Fruit fly (Drosophila melanogaster) whole organism, wandering third instar larva: ENCODE measurements around the gene santa-maria.

Experiments
- Abd-B ChIP-seq: fragments of >200 bp; optimal IDR thresholded peaks from 2 replicates; lab custom pipeline; 2017; ENCODE audit warnings: missing biosample characterization, missing genetic modification characterization
- CG32264 ChIP-seq: fragments of 200-800 bp; sonication (Bioruptor generic); optimal IDR thresholded peaks from 2 replicates; lab custom pipeline; 2016; ENCODE audit warnings: missing biosample characterization, missing genetic modification characterization
- CG9705 ChIP-seq: fragments of 200-800 bp; sonication (Bioruptor generic); optimal IDR thresholded peaks from 2 replicates; lab custom pipeline; 2018; ENCODE audit warnings: missing biosample characterization, mild to moderate bottlenecking, missing genetic modification characterization
- CrebA ChIP-seq: fragments of 200-800 bp; sonication (Bioruptor generic); optimal IDR thresholded peaks from 2 replicates; lab custom pipeline; 2016; ENCODE audit warnings: missing biosample characterization, mild to moderate bottlenecking, missing genetic modification characterization, borderline replicate concordance
- Dfd ChIP-seq: fragments of >200 bp; optimal IDR thresholded peaks from 2 replicates; lab custom pipeline; 2017; ENCODE audit warnings: missing biosample characterization, missing genetic modification characterization
- Dif ChIP-seq: fragments of 200-275, 200-300 bp; sonication (Bioruptor generic); optimal IDR thresholded peaks from 2 replicates; lab custom pipeline; 2018; ENCODE audit warnings: missing biosample characterization, missing genetic modification characterization; ENCODE audit not compliant: partially characterized antibody
- GATAd ChIP-seq: sonication (Bioruptor generic); optimal IDR thresholded peaks from 2 replicates; lab custom pipeline; 2016; ENCODE audit warnings: missing biosample characterization, missing genetic modification characterization
- HLH106 ChIP-seq: fragments of 200-800 bp; optimal IDR thresholded peaks from 3 replicates; lab custom pipeline; 2019; ENCODE audit warnings: missing biosample characterization, mild to moderate bottlenecking, missing genetic modification characterization, moderate library complexity
- Hnf4 ChIP-seq: fragments of 200-800 bp; sonication (Bioruptor generic); optimal IDR thresholded peaks from 2 replicates; lab custom pipeline; 2016; ENCODE audit warnings: missing biosample characterization, mild to moderate bottlenecking, missing genetic modification characterization
- Hr78 ChIP-seq: fragments of >200 bp; optimal IDR thresholded peaks from 2 replicates; lab custom pipeline; 2017; ENCODE audit warnings: missing biosample characterization, missing genetic modification characterization
- Hr83 ChIP-seq: fragments of 200-300 bp; sonication (Bioruptor generic); optimal IDR thresholded peaks from 2 replicates; lab custom pipeline; 2016; ENCODE audit warnings: missing biosample characterization, mild to moderate bottlenecking, missing genetic modification characterization, moderate library complexity; ENCODE audit not compliant: poor library complexity, severe bottlenecking
- Jra ChIP-seq: sonication (Bioruptor generic); optimal IDR thresholded peaks from 2 replicates; lab custom pipeline; 2016; ENCODE audit warnings: missing biosample characterization, missing genetic modification characterization
- Mio ChIP-seq: sonication (Bioruptor generic); optimal IDR thresholded peaks from 2 replicates; lab custom pipeline; 2016; ENCODE audit warnings: missing biosample characterization, missing genetic modification characterization
- Myc ChIP-seq: fragments of >200 bp; optimal IDR thresholded peaks from 2 replicates; lab custom pipeline; 2017
- N ChIP-seq: fragments of >200 bp; optimal IDR thresholded peaks from 2 replicates; lab custom pipeline; 2018; ENCODE audit warnings: missing biosample characterization, missing external identifiers, missing genetic modification characterization
- OdsH ChIP-seq: fragments of 200-800 bp; sonication (Bioruptor generic); optimal IDR thresholded peaks from 2 replicates; lab custom pipeline; 2016; ENCODE audit warnings: missing biosample characterization, mild to moderate bottlenecking, missing genetic modification characterization
- Rel ChIP-seq, 2 experiments: fragments of 200-800 bp; sonication (Bioruptor generic) in 1 of 2; optimal IDR thresholded peaks; 2 replicates in 1 of 2; 3 replicates in 1 of 2; lab custom pipeline; 2016 to 2019; ENCODE audit warnings: mild to moderate bottlenecking in 2 of 2, missing biosample characterization in 2 of 2, missing genetic modification characterization in 2 of 2, moderate library complexity in 1 of 2
- Sp1 ChIP-seq: fragments of 200-800 bp; sonication (Bioruptor generic); optimal IDR thresholded peaks from 3 replicates; lab custom pipeline; 2019; ENCODE audit warnings: missing biosample characterization, mild to moderate bottlenecking, missing genetic modification characterization, moderate library complexity
- Vsx2 ChIP-seq: fragments of 200-300, 225-300 bp; sonication (Bioruptor generic); optimal IDR thresholded peaks from 2 replicates; lab custom pipeline; 2018; ENCODE audit warnings: missing biosample characterization, missing genetic modification characterization; ENCODE audit not compliant: partially characterized antibody
- br ChIP-seq: fragments of 200-800 bp; sonication (Bioruptor generic); optimal IDR thresholded peaks from 2 replicates; lab custom pipeline; 2016; ENCODE audit warnings: missing biosample characterization, missing genetic modification characterization
- brk ChIP-seq: fragments of 200-800 bp; sonication (Bioruptor generic); optimal IDR thresholded peaks from 2 replicates; lab custom pipeline; 2016; ENCODE audit warnings: missing biosample characterization, mild to moderate bottlenecking, missing genetic modification characterization
- dl ChIP-seq, 2 experiments: fragments of 175-275, 200-275 bp in 1 of 2; fragments of 200-275 bp in 1 of 2; sonication (Bioruptor generic); optimal IDR thresholded peaks; lab custom pipeline; 2018; ENCODE audit warnings: mild to moderate bottlenecking in 2 of 2, missing biosample characterization in 2 of 2, missing genetic modification characterization in 2 of 2, moderate library complexity in 2 of 2; ENCODE audit not compliant: partially characterized antibody in 2 of 2, insufficient read depth in 1 of 2
- dmrt93B ChIP-seq: fragments of 200-800 bp; sonication (Bioruptor generic); optimal IDR thresholded peaks from 2 replicates; lab custom pipeline; 2018; ENCODE audit warnings: missing biosample characterization, mild to moderate bottlenecking, missing genetic modification characterization
- dsf ChIP-seq: sonication (Bioruptor generic); optimal IDR thresholded peaks from 2 replicates; lab custom pipeline; 2016; ENCODE audit warnings: missing biosample characterization, missing genetic modification characterization, borderline replicate concordance
- ey ChIP-seq: fragments of 200-800 bp; sonication (Bioruptor generic); optimal IDR thresholded peaks from 2 replicates; lab custom pipeline; 2016; ENCODE audit warnings: missing biosample characterization, missing genetic modification characterization
- foxo ChIP-seq, 2 experiments: fragments of 200-800 bp; sonication (Bioruptor generic); optimal IDR thresholded peaks; 2 replicates in 1 of 2; 3 replicates in 1 of 2; lab custom pipeline; 2016 to 2017; ENCODE audit warnings: missing biosample characterization in 2 of 2, missing genetic modification characterization in 2 of 2
- fru ChIP-seq: fragments of 200-800 bp; sonication (Bioruptor generic); optimal IDR thresholded peaks from 3 replicates; lab custom pipeline; 2016; ENCODE audit warnings: missing biosample characterization, mild to moderate bottlenecking, missing genetic modification characterization
- h ChIP-seq: fragments of 200-800 bp; sonication (Bioruptor generic); optimal IDR thresholded peaks from 3 replicates; lab custom pipeline; 2016; ENCODE audit warnings: missing biosample characterization, mild to moderate bottlenecking, missing genetic modification characterization
- jim ChIP-seq: fragments of 175-275, 200-325 bp; sonication (Bioruptor generic); optimal IDR thresholded peaks from 2 replicates; lab custom pipeline; 2016; ENCODE audit warnings: missing biosample characterization, mild to moderate bottlenecking, missing genetic modification characterization
- lola ChIP-seq: fragments of >200 bp; optimal IDR thresholded peaks from 2 replicates; lab custom pipeline; 2017; ENCODE audit warnings: missing biosample characterization, missing genetic modification characterization
- pan ChIP-seq: fragments of >200 bp; optimal IDR thresholded peaks from 2 replicates; lab custom pipeline; 2017
- psq ChIP-seq: fragments of 200-800 bp; sonication (Bioruptor generic); optimal IDR thresholded peaks from 3 replicates; lab custom pipeline; 2017; ENCODE audit warnings: missing biosample characterization, mild to moderate bottlenecking, missing genetic modification characterization, moderate library complexity
- rgr ChIP-seq: fragments of 200-800 bp; sonication (Bioruptor generic); optimal IDR thresholded peaks from 3 replicates; lab custom pipeline; 2016; ENCODE audit warnings: missing biosample characterization, mild to moderate bottlenecking, missing genetic modification characterization
- sage ChIP-seq: fragments of 200-800 bp; sonication (Bioruptor generic); optimal IDR thresholded peaks from 2 replicates; lab custom pipeline; 2016; ENCODE audit warnings: missing biosample characterization, mild to moderate bottlenecking, missing genetic modification characterization
- sv ChIP-seq: fragments of 200-800 bp; sonication (Bioruptor generic); optimal IDR thresholded peaks from 3 replicates; lab custom pipeline; 2016; ENCODE audit warnings: missing biosample characterization, missing genetic modification characterization
- tai ChIP-seq: sonication (Bioruptor generic); optimal IDR thresholded peaks from 2 replicates; lab custom pipeline; 2016; ENCODE audit warnings: missing biosample characterization, missing genetic modification characterization
- usp ChIP-seq: fragments of >200 bp; optimal IDR thresholded peaks from 2 replicates; lab custom pipeline; 2017; ENCODE audit warnings: missing biosample characterization, missing genetic modification characterization
- woc ChIP-seq: sonication (Bioruptor generic); optimal IDR thresholded peaks from 2 replicates; lab custom pipeline; 2016; ENCODE audit warnings: missing biosample characterization, mild to moderate bottlenecking, missing genetic modification characterization

santa-maria gene

dm6 chr2L:7427067-7427785, 23.8 kb downstream of the santa-maria start:
- TF ChIP-seq rgr (GFP tag; lab: Kevin White, UChicago) (no peak), CG32264 (no peak), dmrt93B (GFP tag; lab: Kevin White, UChicago) (no peak), Vsx2 (GFP tag; lab: Kevin White, UChicago) (no peak), Abd-B (no peak), Jra (no peak), CrebA (no peak), brk (no peak), Hnf4 (GFP tag; lab: Kevin White, UChicago) (no peak), Sp1 (no peak)
- TF ChIP-seq, all 38 proteins: peak for 0

DNA sequence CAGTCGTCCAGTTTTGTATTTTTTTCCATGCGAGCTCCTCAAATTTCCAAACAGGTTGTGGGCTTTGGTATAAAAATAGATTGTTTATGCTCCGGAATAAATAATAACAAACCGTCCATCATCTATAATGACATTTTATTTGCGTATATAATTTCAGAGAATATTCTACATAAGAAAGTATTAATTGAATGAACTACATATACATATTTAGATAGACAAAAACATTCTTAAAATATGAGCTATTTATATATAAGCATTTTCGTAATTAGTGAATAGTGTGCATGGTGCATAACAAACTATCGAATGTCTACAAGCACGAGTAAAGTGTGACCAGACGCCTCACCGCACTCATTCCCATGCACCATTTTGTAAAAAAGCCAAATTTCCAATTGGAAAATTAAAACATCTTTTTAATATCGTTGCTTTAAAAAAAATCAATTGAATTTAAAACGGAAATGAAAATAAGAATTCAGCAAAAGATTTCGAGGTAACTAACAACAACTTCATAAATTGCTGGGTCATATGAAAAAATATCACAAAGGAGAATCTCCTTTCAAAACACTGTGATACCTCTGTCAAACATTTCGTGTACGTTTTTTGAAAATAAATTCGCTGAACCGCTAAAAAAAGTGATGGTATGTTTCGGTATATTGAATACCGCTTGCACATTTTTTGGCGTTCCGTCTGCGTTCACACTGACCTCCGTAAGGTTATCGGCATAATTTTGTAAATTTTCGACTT, 24.5 kb downstream of the santa-maria start, which contains the start of gene muc:
muc (plus strand) TSS at position 541 of the 741 bp plus-strand sequence.
- TF ChIP-seq rgr (GFP tag; lab: Kevin White, UChicago): peak; percentile 41
- no peak for TF ChIP-seq Sp1
- peak; percentile 61 for TF ChIP-seq Jra
- no peak for TF ChIP-seq Rel (GFP tag; optimal IDR thresholded peaks at IDR 0.05; lab: Kevin White, UChicago)
- no peak for TF ChIP-seq Rel (tag; optimal IDR thresholded peaks at IDR 0.05; lab: Kevin White, UChicago)
- no peak for TF ChIP-seq Hr83 (GFP tag; lab: Kevin White, UChicago)
- TF ChIP-seq Dfd (GFP tag; lab: Kevin White, UChicago): no peak
- peak; percentile 28 for TF ChIP-seq h (GFP tag; lab: Kevin White, UChicago)
- peak; percentile 30 for TF ChIP-seq dmrt93B (GFP tag; lab: Kevin White, UChicago)
- no peak for TF ChIP-seq sage
- TF ChIP-seq lola (GFP tag; lab: Kevin White, UChicago): no peak
- TF ChIP-seq tai (GFP tag; lab: Kevin White, UChicago): no peak
- no peak for TF ChIP-seq br (GFP tag; lab: Kevin White, UChicago)
- no peak for TF ChIP-seq Dif (GFP tag; lab: Kevin White, UChicago)
- peak; percentile 46 for TF ChIP-seq fru (GFP tag; lab: Kevin White, UChicago)
- TF ChIP-seq woc (GFP tag; lab: Kevin White, UChicago): peak; percentile 80
- TF ChIP-seq CG32264: no peak
- peak; percentile 36 for TF ChIP-seq sv (GFP tag; lab: Kevin White, UChicago)
- TF ChIP-seq OdsH (GFP tag; lab: Kevin White, UChicago): peak; percentile 2
- peak; percentile 49 for TF ChIP-seq Hr78
- peak; percentile 34 for TF ChIP-seq ey
- TF ChIP-seq GATAd (GFP tag; lab: Kevin White, UChicago): no peak
- TF ChIP-seq dl (GFP tag; optimal IDR thresholded peaks at IDR 0.05; lab: Kevin White, UChicago; ENCODE audit: insufficient read depth in 1 of 2, partially characterized antibody in 2 of 2): no peak
- no peak for TF ChIP-seq usp
- TF ChIP-seq Mio (GFP tag; lab: Kevin White, UChicago): no peak
- TF ChIP-seq pan: no peak
- peak; percentile 44 for TF ChIP-seq Hnf4 (GFP tag; lab: Kevin White, UChicago)
- TF ChIP-seq dsf: no peak
- no peak for TF ChIP-seq CrebA
- TF ChIP-seq HLH106: peak; percentile 62
- TF ChIP-seq psq (GFP tag; lab: Kevin White, UChicago): no peak
- TF ChIP-seq jim: no peak
- TF ChIP-seq brk: peak; percentile 54
- TF ChIP-seq foxo (GFP tag; optimal IDR thresholded peaks at IDR 0.05; lab: Kevin White, UChicago): peak in 1 of 2 experiments; percentile 50
- no peak for TF ChIP-seq Abd-B
- peak; percentile 16 for TF ChIP-seq CG9705 (GFP tag; lab: Kevin White, UChicago)
- no peak for TF ChIP-seq Vsx2 (GFP tag; lab: Kevin White, UChicago)
- peak; percentile 93 for TF ChIP-seq N
- no peak for TF ChIP-seq Myc
